Worm (Caenorhabditis elegans) whole organism, L2 larva: ENCODE data around the gene srd-19.

Experiments used
- alr-1 ChIP-seq: fragments of 150-350 bp; optimal IDR thresholded peaks from 2 replicates; lab custom pipeline; 2014; ENCODE audit warnings: missing biosample characterization, missing genetic modification characterization
- ama-1 ChIP-seq: fragments of 150-350 bp; optimal IDR thresholded peaks from 2 replicates; lab custom pipeline; 2018; ENCODE audit warnings: inconsistent platforms
- ceh-16 ChIP-seq: fragments of 150-350 bp; optimal IDR thresholded peaks from 2 replicates; lab custom pipeline; 2014; ENCODE audit warnings: missing biosample characterization, missing genetic modification characterization
- lin-39 ChIP-seq: fragments of 150-350 bp; optimal IDR thresholded peaks from 2 replicates; lab custom pipeline; 2014; ENCODE audit warnings: missing biosample characterization, missing genetic modification reagents, missing genetic modification characterization
- lsy-2 ChIP-seq, 2 experiments: fragments of 150-350 bp in 1 of 2; sonication (generic microtip) in 1 of 2; optimal IDR thresholded peaks; 2 replicates each; lab custom pipeline; 2014 to 2017; ENCODE audit warnings: missing biosample characterization in 2 of 2, missing genetic modification characterization in 2 of 2
- mab-5 ChIP-seq: fragments of 150-350 bp; optimal IDR thresholded peaks from 2 replicates; lab custom pipeline; 2014; ENCODE audit warnings: missing biosample characterization, missing genetic modification characterization
- nhr-11 ChIP-seq: fragments of 150-350 bp; optimal IDR thresholded peaks from 2 replicates; lab custom pipeline; 2014; ENCODE audit warnings: missing biosample characterization, missing genetic modification characterization
- nhr-21 ChIP-seq: fragments of 150-350 bp; optimal IDR thresholded peaks from 2 replicates; lab custom pipeline; 2014; ENCODE audit warnings: missing biosample characterization, missing genetic modification characterization
- nhr-237 ChIP-seq: fragments of 150-350 bp; optimal IDR thresholded peaks from 2 replicates; lab custom pipeline; 2014; ENCODE audit warnings: missing biosample characterization, missing genetic modification characterization
- sma-3 ChIP-seq: sonication (generic microtip); optimal IDR thresholded peaks from 2 replicates; lab custom pipeline; 2016; ENCODE audit warnings: missing genetic modification reagents, missing genetic modification characterization, missing compliant biosample characterization
- snpc-4 ChIP-seq: fragments of 150-350 bp; optimal IDR thresholded peaks from 2 replicates; lab custom pipeline; 2014; ENCODE audit warnings: missing biosample characterization, missing genetic modification characterization

DNA sequence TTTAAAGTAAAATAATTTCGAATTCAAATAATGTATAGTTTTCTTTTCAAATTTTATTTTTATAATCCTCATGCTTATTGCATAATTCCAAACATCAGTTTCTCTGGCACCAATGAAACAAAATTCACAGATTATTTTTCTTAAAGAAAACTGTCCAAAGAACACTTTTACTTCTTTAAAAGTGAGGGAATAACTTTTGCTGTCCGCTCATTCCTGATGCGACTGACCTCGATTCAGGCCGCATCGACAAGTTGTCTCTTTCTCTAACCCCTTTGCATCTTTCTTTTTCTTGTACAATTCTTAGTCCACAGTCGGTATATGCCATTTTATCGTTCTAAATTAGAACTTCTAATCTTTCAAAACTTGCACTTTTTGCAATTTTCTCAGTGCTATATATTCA, 22.0 kb downstream of the srd-19 start, which contains the start of gene F53F1.2:
- TF ChIP-seq lsy-2 (tag; optimal IDR thresholded peaks at IDR 0.05; lab: Kevin White, UChicago) (no peak), mab-5 (tag; lab: Kevin White, UChicago) (no peak), sma-3 (no peak), ama-1 (lab: Kevin White, UChicago) (no peak), nhr-11 (tag; lab: Kevin White, UChicago) (no peak), ceh-16 (tag; lab: Kevin White, UChicago) (no peak), alr-1 (tag; lab: Kevin White, UChicago) (no peak), snpc-4 (tag; lab: Kevin White, UChicago) (no peak), lin-39 (no peak), nhr-237 (tag; lab: Kevin White, UChicago) (no peak), nhr-21 (no peak)
